Fruit fly (Drosophila melanogaster): Measurements from ENCODE around the gene CG32633.

DNA sequence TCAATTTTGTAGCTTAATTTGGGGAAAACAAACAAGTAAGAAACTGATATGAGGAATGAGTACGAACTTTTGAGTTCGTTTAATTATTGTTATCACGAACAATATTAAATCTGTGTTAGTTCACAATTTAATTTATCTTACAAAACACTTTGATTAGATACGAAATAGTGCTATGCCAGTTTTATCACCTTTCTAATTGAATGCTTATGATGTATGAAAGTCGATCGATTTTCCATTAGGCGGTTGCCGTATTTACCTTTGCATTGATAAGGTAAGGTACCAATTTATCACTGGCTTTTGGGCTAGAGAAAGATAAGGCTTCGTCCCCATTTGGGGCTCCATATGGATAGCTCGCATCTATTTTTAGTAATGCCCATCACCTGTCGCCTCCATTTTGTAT lies 17.9 kb downstream of the CG32633 start:
- TF ChIP-seq CG8478 (optimal IDR thresholded peaks at IDR 0.05) (no peak), Dll (optimal IDR thresholded peaks at IDR 0.05) (no peak), psq (optimal IDR thresholded peaks at IDR 0.05) (no peak), EcR (GFP tag; optimal IDR thresholded peaks at IDR 0.05) (no peak)
